Fruit fly (Drosophila melanogaster): ENCODE results near the gene Deaf1.

The Deaf1 gene

dm6 chr3L:19833227-19833626 lies 15.3 kb downstream of the Deaf1 start (continued):
- TF ChIP-seq sisA (GFP tag; IDR thresholded peaks at IDR 0.05) (no peak), Eip74EF (GFP tag; optimal IDR thresholded peaks at IDR 0.05) (no peak), CG10267 (tag; optimal IDR thresholded peaks at IDR 0.05) (no peak), sr (GFP tag; IDR thresholded peaks at IDR 0.05) (peak; percentile 81), CG11247 (GFP tag; IDR thresholded peaks at IDR 0.05) (no peak), grau (tag; optimal IDR thresholded peaks at IDR 0.05) (peak; percentile 66), pnt (GFP tag; optimal IDR thresholded peaks at IDR 0.05) (no peak), CG2875 (GFP tag; optimal IDR thresholded peaks at IDR 0.05) (no peak), Dip3 (GFP tag; optimal IDR thresholded peaks at IDR 0.05) (no peak), CG32532 (GFP tag; IDR thresholded peaks at IDR 0.05) (no peak; the same call in 1 of the 2 replicates), fu2 (GFP tag; optimal IDR thresholded peaks at IDR 0.05) (no peak), CG10959 (GFP tag; IDR thresholded peaks at IDR 0.05) (no peak), ems (GFP tag; optimal IDR thresholded peaks at IDR 0.05) (no peak), trem (tag; optimal IDR thresholded peaks at IDR 0.05) (no peak), CG9817 (tag; optimal IDR thresholded peaks at IDR 0.05) (no peak), Xrp1 (GFP tag; IDR thresholded peaks at IDR 0.05) (no peak), CG8281 (tag; optimal IDR thresholded peaks at IDR 0.05) (no peak), Mad (GFP tag; optimal IDR thresholded peaks at IDR 0.05) (no peak), CG7745 (tag; optimal IDR thresholded peaks at IDR 0.05) (no peak), CG2202 (tag; optimal IDR thresholded peaks at IDR 0.05) (no peak), ftz-f1 (GFP tag; optimal IDR thresholded peaks at IDR 0.05) (no peak), Med (GFP tag) (peak; percentile 60), CG34422 (GFP tag; IDR thresholded peaks at IDR 0.05) (no peak), ttk (GFP tag; IDR thresholded peaks at IDR 0.05) (no peak), HmgZ (tag; optimal IDR thresholded peaks at IDR 0.05) (no peak), CG18011 (GFP tag; optimal IDR thresholded peaks at IDR 0.05) (no peak), bab2 (GFP tag; optimal IDR thresholded peaks at IDR 0.05) (no peak), Ssrp (tag; optimal IDR thresholded peaks at IDR 0.05) (no peak), CG12236 (GFP tag; optimal IDR thresholded peaks at IDR 0.05) (no peak), ase (GFP tag; IDR thresholded peaks at IDR 0.05) (no peak), CG17361 (GFP tag; IDR thresholded peaks at IDR 0.05) (no peak), pan (optimal IDR thresholded peaks at IDR 0.05) (no peak), pan (GFP tag; optimal IDR thresholded peaks at IDR 0.05 in 1 of 2, IDR thresholded peaks at IDR 0.05 in 1 of 2) (no peak), stc (GFP tag; IDR thresholded peaks at IDR 0.05) (no peak; the same call in 1 of the 2 replicates), CG6813 (GFP tag; optimal IDR thresholded peaks at IDR 0.05) (no peak), CG31224 (GFP tag; IDR thresholded peaks at IDR 0.05) (no peak), E2f1 (GFP tag; IDR thresholded peaks at IDR 0.05) (no peak), kah (GFP tag; optimal IDR thresholded peaks at IDR 0.05) (no peak), psq (GFP tag; optimal IDR thresholded peaks at IDR 0.05) (peak; percentile 36), Optix (GFP tag; IDR thresholded peaks at IDR 0.05) (no peak), CG14441 (GFP tag; IDR thresholded peaks at IDR 0.05) (no peak), CG12299 (tag; optimal IDR thresholded peaks at IDR 0.05) (no peak), BEAF-32 (GFP tag; optimal IDR thresholded peaks at IDR 0.05) (no peak)

All from whole organism, embryonic.